Worm (Caenorhabditis elegans) whole organism, L3 larva: ENCODE data around the gene spp-26.

Experiments
- R02D3.7 ChIP-seq: fragments of 150-350 bp; optimal IDR thresholded peaks from 2 replicates; lab custom pipeline; 2014; ENCODE audit warnings: missing biosample characterization, missing genetic modification characterization
- ZK546.5 ChIP-seq: sonication (generic microtip); optimal IDR thresholded peaks from 2 replicates; lab custom pipeline; 2017; ENCODE audit warnings: missing biosample characterization, missing genetic modification characterization
- aly-2 ChIP-seq: fragments of 150-350 bp; optimal IDR thresholded peaks from 2 replicates; lab custom pipeline; 2014; ENCODE audit warnings: missing biosample characterization, missing genetic modification characterization
- ama-1 ChIP-seq: fragments of 150-350 bp; optimal IDR thresholded peaks from 2 replicates; lab custom pipeline; 2018
- ceh-16 ChIP-seq: sonication (generic microtip); optimal IDR thresholded peaks from 2 replicates; lab custom pipeline; 2017; ENCODE audit warnings: missing biosample characterization, missing genetic modification characterization
- ceh-28 ChIP-seq: fragments of 150-350 bp; optimal IDR thresholded peaks from 2 replicates; lab custom pipeline; 2014; ENCODE audit warnings: missing biosample characterization, missing genetic modification reagents, missing genetic modification characterization
- ceh-82 ChIP-seq: fragments of 150-350 bp; optimal IDR thresholded peaks from 2 replicates; lab custom pipeline; 2014; ENCODE audit warnings: missing biosample characterization, missing genetic modification characterization
- daf-12 ChIP-seq: fragments of 150-350 bp; optimal IDR thresholded peaks from 2 replicates; lab custom pipeline; 2014; ENCODE audit warnings: missing biosample characterization, missing genetic modification reagents, missing genetic modification characterization
- egl-5 ChIP-seq: fragments of 150-350 bp; optimal IDR thresholded peaks from 2 replicates; lab custom pipeline; 2017; ENCODE audit warnings: missing biosample characterization, missing genetic modification reagents, missing genetic modification characterization, inconsistent platforms
- elt-2 ChIP-seq: sonication (generic microtip); optimal IDR thresholded peaks from 2 replicates; lab custom pipeline; 2016; ENCODE audit warnings: missing genetic modification reagents, mild to moderate bottlenecking, missing genetic modification characterization, missing compliant biosample characterization
- elt-3 ChIP-seq, 3 experiments: fragments of 150-350 bp in 1 of 3; sonication (generic microtip) in 2 of 3; optimal IDR thresholded peaks; 2 replicates in 2 of 3; 4 replicates in 1 of 3; lab custom pipeline; 2014 to 2017; ENCODE audit warnings: missing biosample characterization in 3 of 3, missing genetic modification characterization in 3 of 3
- fkh-10 ChIP-seq: sonication (generic microtip); optimal IDR thresholded peaks from 2 replicates; lab custom pipeline; 2017; ENCODE audit warnings: missing biosample characterization, missing genetic modification reagents, missing genetic modification characterization
- fkh-2 ChIP-seq: fragments of 150-350 bp; optimal IDR thresholded peaks from 2 replicates; lab custom pipeline; 2014; ENCODE audit warnings: missing biosample characterization, missing genetic modification reagents, missing genetic modification characterization
- fos-1 ChIP-seq: fragments of 150-350 bp; optimal IDR thresholded peaks from 2 replicates; lab custom pipeline; 2014; ENCODE audit warnings: missing biosample characterization, missing genetic modification characterization
- hmg-11 ChIP-seq: sonication (generic microtip); optimal IDR thresholded peaks from 2 replicates; lab custom pipeline; 2016; ENCODE audit warnings: missing genetic modification characterization, missing compliant biosample characterization
- lin-15B ChIP-seq: fragments of 150-350 bp; optimal IDR thresholded peaks from 2 replicates; lab custom pipeline; 2014; ENCODE audit warnings: missing biosample characterization, missing genetic modification characterization
- lin-39 ChIP-seq: fragments of 150-350 bp; optimal IDR thresholded peaks from 2 replicates; lab custom pipeline; 2018; ENCODE audit warnings: missing biosample characterization, missing genetic modification reagents, missing genetic modification characterization
- lsy-12 ChIP-seq: sonication (generic microtip); optimal IDR thresholded peaks from 2 replicates; lab custom pipeline; 2016; ENCODE audit warnings: mild to moderate bottlenecking, missing genetic modification characterization, missing compliant biosample characterization
- mdl-1 ChIP-seq: fragments of 150-350 bp; optimal IDR thresholded peaks from 2 replicates; lab custom pipeline; 2014; ENCODE audit warnings: missing biosample characterization, missing genetic modification characterization
- mml-1 ChIP-seq: fragments of 150-350 bp; sonication (generic microtip); optimal IDR thresholded peaks from 3 replicates; lab custom pipeline; 2014; ENCODE audit warnings: missing biosample characterization, missing genetic modification characterization
- nfya-1 ChIP-seq: sonication (generic microtip); optimal IDR thresholded peaks from 2 replicates; lab custom pipeline; 2017; ENCODE audit warnings: missing genetic modification characterization, mild to moderate bottlenecking, missing compliant biosample characterization, antibody characterized with exemption, moderate library complexity; ENCODE audit not compliant: insufficient read depth
- nhr-23 ChIP-seq: fragments of 150-350 bp; optimal IDR thresholded peaks from 2 replicates; lab custom pipeline; 2014; ENCODE audit warnings: missing biosample characterization, missing genetic modification reagents, missing genetic modification characterization
- nhr-237 ChIP-seq: fragments of 150-350 bp; optimal IDR thresholded peaks from 2 replicates; lab custom pipeline; 2014; ENCODE audit warnings: missing biosample characterization, missing genetic modification characterization
- nhr-25 ChIP-seq: sonication (generic microtip); optimal IDR thresholded peaks from 2 replicates; lab custom pipeline; 2017; ENCODE audit warnings: missing biosample characterization, missing genetic modification characterization
- nhr-43 ChIP-seq: sonication (generic microtip); optimal IDR thresholded peaks from 2 replicates; lab custom pipeline; 2016; ENCODE audit warnings: mild to moderate bottlenecking, missing genetic modification characterization, missing compliant biosample characterization; ENCODE audit not compliant: poor library complexity, severe bottlenecking
- nhr-67 ChIP-seq: fragments of 150-350 bp; optimal IDR thresholded peaks from 2 replicates; lab custom pipeline; 2014; ENCODE audit warnings: missing biosample characterization, missing genetic modification characterization
- nhr-76 ChIP-seq: fragments of 150-350 bp; sonication (generic microtip); optimal IDR thresholded peaks from 5 replicates; lab custom pipeline; 2014; ENCODE audit warnings: missing biosample characterization, missing genetic modification characterization
- pha-4 ChIP-seq: fragments of 150-350 bp; optimal IDR thresholded peaks from 2 replicates; lab custom pipeline; 2014; ENCODE audit warnings: missing biosample characterization, missing genetic modification reagents, missing genetic modification characterization
- pqm-1 ChIP-seq: fragments of 150-350 bp; optimal IDR thresholded peaks from 2 replicates; lab custom pipeline; 2017; ENCODE audit warnings: missing biosample characterization, missing genetic modification characterization, inconsistent platforms
- sea-2 ChIP-seq: fragments of 150-350 bp; sonication (generic microtip); optimal IDR thresholded peaks from 4 replicates; lab custom pipeline; 2014; ENCODE audit warnings: missing biosample characterization, missing genetic modification reagents, missing genetic modification characterization
- skn-1 ChIP-seq: fragments of 150-350 bp; optimal IDR thresholded peaks from 2 replicates; lab custom pipeline; 2014; ENCODE audit warnings: missing biosample characterization, missing genetic modification characterization
- snpc-4 ChIP-seq: fragments of 150-350 bp; optimal IDR thresholded peaks from 2 replicates; lab custom pipeline; 2014; ENCODE audit warnings: missing biosample characterization, missing genetic modification characterization
- tbx-2 ChIP-seq: sonication (generic microtip); optimal IDR thresholded peaks from 2 replicates; lab custom pipeline; 2016; ENCODE audit warnings: mild to moderate bottlenecking, missing genetic modification characterization, missing compliant biosample characterization
- unc-62 ChIP-seq: fragments of 150-350 bp; sonication (generic microtip); optimal IDR thresholded peaks from 4 replicates; lab custom pipeline; 2014; ENCODE audit warnings: missing biosample characterization, missing genetic modification reagents, missing genetic modification characterization
- zag-1 ChIP-seq: fragments of 150-350 bp; optimal IDR thresholded peaks from 2 replicates; lab custom pipeline; 2014; ENCODE audit warnings: missing biosample characterization, missing genetic modification characterization
- ztf-11 ChIP-seq: fragments of 150-350 bp; optimal IDR thresholded peaks from 2 replicates; lab custom pipeline; 2014; ENCODE audit warnings: missing biosample characterization, missing genetic modification characterization
- ztf-4 ChIP-seq: fragments of 150-350 bp; optimal IDR thresholded peaks from 2 replicates; lab custom pipeline; 2014; ENCODE audit warnings: missing biosample characterization, missing genetic modification characterization

spp-26 gene

DNA sequence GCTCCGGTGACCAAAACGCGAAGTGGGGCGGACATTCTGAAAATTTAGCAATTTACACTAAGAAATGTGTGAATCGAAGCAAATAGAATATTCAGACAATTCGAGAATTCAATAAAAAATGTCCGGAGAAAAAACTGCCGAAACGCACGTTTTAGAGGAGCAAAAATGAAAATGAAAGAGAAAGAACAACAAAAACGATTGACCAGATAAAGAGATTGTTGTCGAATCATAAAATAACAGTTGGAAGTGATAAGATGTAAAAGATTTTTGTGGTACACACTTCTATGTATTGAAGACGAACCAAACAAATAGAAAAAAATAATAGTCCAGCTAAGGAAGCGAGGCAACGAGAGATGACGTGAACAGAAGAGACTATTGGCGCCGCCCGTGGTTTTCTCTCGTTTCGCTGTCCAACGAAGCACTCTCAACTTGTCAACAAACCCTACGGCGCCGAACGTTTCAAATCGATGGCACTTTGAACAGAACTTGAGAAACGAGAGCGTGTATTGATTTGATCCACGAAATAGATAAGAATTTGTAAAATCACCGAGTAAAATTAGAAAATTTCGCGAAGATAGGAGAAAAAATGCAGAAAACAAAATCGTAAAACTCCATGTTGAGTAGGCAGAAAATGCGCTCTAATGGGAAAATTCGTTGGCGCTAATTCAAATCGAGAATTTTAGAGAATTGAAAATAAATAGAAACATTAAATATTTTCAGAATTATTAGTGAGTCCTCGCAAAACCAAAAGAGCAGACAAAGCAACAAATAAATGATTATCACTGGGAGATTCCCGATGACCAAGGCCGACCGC lies 42.3 kb downstream of the spp-26 start, which contains the start of gene mdh-1:
Gene mdh-1 (minus strand): TSS at position 36 of the 814 bp plus-strand sequence.
- TF ChIP-seq pha-4, result peak; percentile 70
- peak; percentile 30 for TF ChIP-seq elt-2
- peak; percentile 10 for TF ChIP-seq nfya-1 (tag; lab: Kevin White, UChicago)
- peak; percentile 38 for TF ChIP-seq lin-15B (tag; lab: Kevin White, UChicago)
- TF ChIP-seq ceh-28, result peak; percentile 55
- no peak for TF ChIP-seq egl-5 (tag; lab: Kevin White, UChicago)
- TF ChIP-seq tbx-2, result no peak
- TF ChIP-seq hmg-11, result peak; percentile 31
- TF ChIP-seq snpc-4 (tag; lab: Kevin White, UChicago), result peak; percentile 21
- TF ChIP-seq R02D3.7 (tag; lab: Kevin White, UChicago), result no peak

ce11 chrV:6515344-6515743 lies 43.7 kb downstream of the spp-26 start:
- no peak for TF ChIP-seq fos-1 (tag; lab: Kevin White, UChicago)
- TF ChIP-seq ceh-16 (tag; lab: Kevin White, UChicago), result no peak
- TF ChIP-seq ztf-11 (tag; lab: Kevin White, UChicago), result no peak
- no peak for TF ChIP-seq snpc-4 (tag; lab: Kevin White, UChicago)
- TF ChIP-seq zag-1 (tag; lab: Kevin White, UChicago), result no peak

DNA sequence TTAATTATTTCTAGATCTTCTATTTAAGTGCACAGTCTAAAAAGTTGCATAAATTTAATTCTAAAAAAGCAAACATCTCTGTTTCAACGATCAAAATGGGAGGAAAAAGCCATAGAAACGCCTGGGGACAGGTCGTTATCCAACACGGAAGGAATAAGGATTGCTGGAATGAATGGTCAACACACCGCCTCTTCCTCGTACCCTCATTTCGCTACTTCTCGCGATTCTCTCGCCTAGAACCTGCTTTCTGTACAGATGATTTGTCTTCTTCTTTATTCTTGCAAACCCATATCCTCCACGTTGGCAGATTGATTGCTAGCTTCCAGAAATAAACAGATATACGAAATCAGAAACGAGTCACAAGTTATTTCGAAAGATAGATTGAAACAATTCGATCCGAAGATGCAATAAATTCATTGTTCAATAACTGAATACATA lies 44.1 kb downstream of the spp-26 start, which contains the start of gene dpy-11:
Gene dpy-11 (minus strand): TSS at position 354 of the 438 bp plus-strand sequence.
- TF ChIP-seq nhr-43 (tag; lab: Kevin White, UChicago) (peak; percentile 85), egl-5 (tag; lab: Kevin White, UChicago) (peak; percentile 52), lsy-12 (tag; lab: Kevin White, UChicago) (peak; percentile 46), lin-39 (peak; percentile 24), aly-2 (tag; lab: Kevin White, UChicago) (no peak), tbx-2 (peak; percentile 43), nhr-23 (tag; lab: Kevin White, UChicago) (peak; percentile 66), nfya-1 (tag; lab: Kevin White, UChicago) (peak; percentile 14), ceh-28 (peak; percentile 10), nhr-25 (tag; lab: Kevin White, UChicago) (peak; percentile 66), ama-1 (peak; percentile 99), nhr-237 (tag; lab: Kevin White, UChicago) (no peak), pqm-1 (tag; lab: Kevin White, UChicago) (no peak), sea-2 (GFP tag; lab: Kevin White, UChicago) (no peak), elt-2 (peak; percentile 29), snpc-4 (tag; lab: Kevin White, UChicago) (no peak), daf-12 (tag; lab: Kevin White, UChicago) (no peak), elt-3 (tag; optimal IDR thresholded peaks at IDR 0.05; lab: Kevin White, UChicago) (peak in 1 of 3 experiments; percentile 85)

ce11 chrV:6513786-6514430 lies 45.1 kb downstream of the spp-26 start:
- TF ChIP-seq ama-1 (no peak), nhr-23 (tag; lab: Kevin White, UChicago) (peak; percentile 92), nhr-43 (tag; lab: Kevin White, UChicago) (peak; percentile 18), unc-62 (GFP tag; lab: Kevin White, UChicago) (no peak), zag-1 (tag; lab: Kevin White, UChicago) (no peak), ceh-28 (peak; percentile 46)
- TF ChIP-seq, all 47 proteins: peak for 3

ce11 chrV:6513356-6513755 lies 45.6 kb downstream of the spp-26 start:
- no peak for TF ChIP-seq lsy-12 (tag; lab: Kevin White, UChicago)
- TF ChIP-seq mml-1 (tag; lab: Kevin White, UChicago), result no peak
- peak; percentile 28 for TF ChIP-seq nhr-43 (tag; lab: Kevin White, UChicago)
- TF ChIP-seq nhr-25 (tag; lab: Kevin White, UChicago), result peak; percentile 68
- no peak for TF ChIP-seq nhr-67 (tag; lab: Kevin White, UChicago)
- no peak for TF ChIP-seq hmg-11
- TF ChIP-seq ceh-16 (tag; lab: Kevin White, UChicago), result no peak
- TF ChIP-seq fkh-2 (tag; lab: Kevin White, UChicago), result no peak
- TF ChIP-seq fkh-10 (GFP tag; lab: Kevin White, UChicago), result no peak
- no peak for TF ChIP-seq fos-1 (tag; lab: Kevin White, UChicago)
- no peak for TF ChIP-seq nhr-76 (tag; lab: Kevin White, UChicago)
- TF ChIP-seq ztf-4 (tag; lab: Kevin White, UChicago), result no peak
- no peak for TF ChIP-seq ceh-82 (tag; lab: Kevin White, UChicago)
- TF ChIP-seq skn-1 (tag; lab: Kevin White, UChicago), result no peak
- TF ChIP-seq elt-2, result no peak
- no peak for TF ChIP-seq mdl-1
- TF ChIP-seq ZK546.5 (tag; lab: Kevin White, UChicago), result no peak
- TF ChIP-seq sea-2 (GFP tag; lab: Kevin White, UChicago), result no peak
- TF ChIP-seq nhr-23 (tag; lab: Kevin White, UChicago), result peak; percentile 1
